Fruit fly (Drosophila melanogaster): ENCODE results near the gene CG32102.

DNA sequence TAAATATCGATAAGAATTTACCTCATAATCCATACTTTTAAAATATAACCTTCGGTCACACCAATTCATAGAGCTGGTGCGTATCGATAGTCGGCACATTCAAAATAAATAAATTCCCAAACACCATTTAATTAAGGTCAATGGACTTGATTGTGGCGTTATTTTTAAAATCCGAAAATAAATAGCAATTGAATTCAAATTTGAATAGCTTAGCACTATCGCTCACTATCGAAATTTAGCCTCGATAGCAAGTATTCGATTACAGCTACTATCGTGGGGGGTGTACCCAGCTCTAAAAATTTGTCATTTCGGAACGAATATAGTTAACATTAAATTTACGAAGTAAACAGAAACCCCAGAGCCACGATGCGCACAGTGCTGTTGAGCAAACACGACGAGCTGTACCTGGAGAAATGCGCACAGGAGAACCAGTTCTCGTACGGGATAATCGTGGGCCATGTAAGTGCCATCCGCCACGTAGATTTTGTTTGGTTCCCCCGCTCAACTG lies 1.9 kb upstream of the CG32102 start, which contains the start of gene CG10616:
- TF ChIP-seq br (GFP tag; optimal IDR thresholded peaks at IDR 0.05) (no peak), Mio (GFP tag; optimal IDR thresholded peaks at IDR 0.05) (no peak), Dfd (GFP tag; optimal IDR thresholded peaks at IDR 0.05) (no peak), rgr (GFP tag; optimal IDR thresholded peaks at IDR 0.05) (no peak), psq (GFP tag; optimal IDR thresholded peaks at IDR 0.05) (no peak), dsf (GFP tag; optimal IDR thresholded peaks at IDR 0.05; ENCODE audit: borderline replicate concordance) (no peak), usp (GFP tag; optimal IDR thresholded peaks at IDR 0.05) (no peak), dmrt93B (GFP tag; optimal IDR thresholded peaks at IDR 0.05) (no peak), GATAd (GFP tag; optimal IDR thresholded peaks at IDR 0.05) (no peak), brk (GFP tag; optimal IDR thresholded peaks at IDR 0.05) (no peak), Hr78 (GFP tag; optimal IDR thresholded peaks at IDR 0.05) (no peak), fru (GFP tag; optimal IDR thresholded peaks at IDR 0.05) (no peak)

Measured in whole organism, wandering third instar larva.